Fruit fly (Drosophila melanogaster): ENCODE data around the gene CG9953.

The CG9953 gene

DNA sequence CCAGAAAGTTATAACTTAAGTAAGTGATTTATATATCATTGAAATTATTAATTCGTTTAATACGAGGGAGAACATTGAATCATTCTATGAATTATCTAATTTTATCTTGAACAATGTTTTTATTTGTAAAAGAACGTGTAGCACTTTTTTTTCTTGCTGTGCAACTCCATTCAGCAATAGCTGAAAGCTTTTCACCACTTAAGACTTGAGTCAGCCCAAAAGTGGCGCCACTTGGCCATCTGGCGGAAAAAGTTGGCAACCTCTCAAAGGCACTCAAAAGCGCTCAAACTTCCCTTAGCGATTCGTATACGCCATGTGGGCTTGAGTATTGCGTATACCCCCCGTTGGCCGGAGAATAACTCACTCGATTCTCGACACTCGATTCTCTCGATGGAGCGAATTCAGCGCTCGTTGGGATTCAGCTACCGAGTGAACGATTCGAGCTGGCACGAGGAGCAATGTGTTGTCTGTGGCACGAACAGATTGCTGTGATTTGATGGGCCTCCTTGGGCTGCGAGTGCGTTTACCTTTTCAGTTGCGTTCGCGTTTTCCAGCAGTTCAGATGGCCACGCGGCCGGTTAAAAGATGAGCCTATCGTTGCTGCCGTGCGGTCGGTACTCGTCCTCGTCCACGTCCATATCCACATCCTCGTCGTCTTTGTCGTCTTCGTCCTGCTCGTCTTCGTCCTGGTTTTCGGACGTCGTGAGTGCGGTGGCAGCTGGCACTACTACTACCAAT, 44.3 kb downstream of the CG9953 start:
- TF ChIP-seq insv (optimal IDR thresholded peaks at IDR 0.05), result no peak
- no peak for TF ChIP-seq Myc (optimal IDR thresholded peaks at IDR 0.05)
- TF ChIP-seq ttk (optimal IDR thresholded peaks at IDR 0.05), result no peak
- TF ChIP-seq h (optimal IDR thresholded peaks at IDR 0.05), result no peak

Measured in Kc167 (cell line).